6 fruit fly cellular contexts compared by ENCODE assay signal in genomic region chr3L:20730323-20731238, dm6.
A peak's percentile ranks its signal among the peaks of the same experiment; 100 is the strongest.
TF ChIP-seq lines count a peak whose summit lies in the region.

CG13252 (plus strand) TSS chr3L:20730591.

- TF ChIP-seq CTCF in whole organism, embryonic (GFP tag; optimal IDR thresholded peaks at IDR 0.05; lab: Kevin White, UChicago), result no peak

TF ChIP-seq in whole organism, 6 proteins besides CTCF, POLR2A, EP300 and RAD21:
- TF ChIP-seq CG8478 (optimal IDR thresholded peaks at IDR 0.05; lab: Kevin White, UChicago) (no peak), psq (optimal IDR thresholded peaks at IDR 0.05; lab: Kevin White, UChicago) (no peak), usp (GFP tag; optimal IDR thresholded peaks at IDR 0.05; lab: Kevin White, UChicago) (no peak), Dll (optimal IDR thresholded peaks at IDR 0.05; lab: Kevin White, UChicago) (peak; percentile 84), EcR (GFP tag; optimal IDR thresholded peaks at IDR 0.05; lab: Kevin White, UChicago) (no peak)

TF ChIP-seq in whole organism, adult, 20 proteins besides CTCF, POLR2A, EP300 and RAD21:
- TF ChIP-seq tj (GFP tag; optimal IDR thresholded peaks at IDR 0.05; lab: Kevin White, UChicago) (peak; percentile 32), CG12768 (GFP tag; optimal IDR thresholded peaks at IDR 0.05; lab: Kevin White, UChicago) (peak; percentile 48), Mnt (GFP tag; optimal IDR thresholded peaks at IDR 0.05; lab: Kevin White, UChicago) (peak; percentile 27), cic (GFP tag; optimal IDR thresholded peaks at IDR 0.05; lab: Kevin White, UChicago) (no peak), Crg-1 (GFP tag; optimal IDR thresholded peaks at IDR 0.05; lab: Kevin White, UChicago) (no peak), CG14711 (tag; optimal IDR thresholded peaks at IDR 0.05; lab: Kevin White, UChicago) (no peak), toe (GFP tag; optimal IDR thresholded peaks at IDR 0.05; lab: Kevin White, UChicago) (peak; percentile 27), CG1620 (GFP tag; optimal IDR thresholded peaks at IDR 0.05; lab: Kevin White, UChicago) (no peak), kay (GFP tag; lab: Kevin White, UChicago; ENCODE audit: borderline replicate concordance) (peak; percentile 48), CG33017 (tag; optimal IDR thresholded peaks at IDR 0.05; lab: Kevin White, UChicago) (peak; percentile 4), bab1 (GFP tag; optimal IDR thresholded peaks at IDR 0.05; lab: Kevin White, UChicago) (peak; percentile 1), Hr96 (GFP tag; optimal IDR thresholded peaks at IDR 0.05; lab: Kevin White, UChicago) (no peak), CG5204 (GFP tag; optimal IDR thresholded peaks at IDR 0.05; lab: Kevin White, UChicago) (no peak), ovo (GFP tag; optimal IDR thresholded peaks at IDR 0.05; lab: Kevin White, UChicago) (no peak)
TF ChIP-seq in whole organism, adult: peak in this region for 7.

TF ChIP-seq in whole organism, embryonic, 481 proteins besides CTCF, POLR2A, EP300 and RAD21 (continues in another document):
- TF ChIP-seq B-H2 (GFP tag; optimal IDR thresholded peaks at IDR 0.05; lab: Kevin White, UChicago) (no peak), CG9817 (tag; optimal IDR thresholded peaks at IDR 0.05; lab: Kevin White, UChicago) (peak; percentile 4), fd3F (GFP tag; optimal IDR thresholded peaks at IDR 0.05; lab: Kevin White, UChicago) (peak; percentile 36), CG3407 (GFP tag; optimal IDR thresholded peaks at IDR 0.05; lab: Kevin White, UChicago) (no peak), gce (GFP tag; IDR thresholded peaks at IDR 0.05; lab: Robert Waterston, UW) (no peak), Med (GFP tag; lab: Kevin White, UChicago) (peak; percentile 85), lab (GFP tag; optimal IDR thresholded peaks at IDR 0.05; lab: Kevin White, UChicago) (peak; percentile 47), CG8281 (tag; optimal IDR thresholded peaks at IDR 0.05; lab: Kevin White, UChicago) (peak; percentile 8), BEAF-32 (GFP tag; optimal IDR thresholded peaks at IDR 0.05; lab: Kevin White, UChicago) (no peak), CG2199 (GFP tag; IDR thresholded peaks at IDR 0.05; lab: Robert Waterston, UW) (0 out of 3 replicates have a peak, but pooled peaks have one; percentile 8), sob (GFP tag; IDR thresholded peaks at IDR 0.05; lab: Robert Waterston, UW) (peak; percentile 20; the same call in 1 of the 2 replicates), Hmr (GFP tag; optimal IDR thresholded peaks at IDR 0.05; lab: Kevin White, UChicago) (peak; percentile 27), CG6272 (GFP tag; IDR thresholded peaks at IDR 0.05; lab: Robert Waterston, UW) (no peak), HHEX (GFP tag; optimal IDR thresholded peaks at IDR 0.05; lab: Kevin White, UChicago) (peak; percentile 18), Lpt (GFP tag; optimal IDR thresholded peaks at IDR 0.05; lab: Kevin White, UChicago) (no peak), CG10431 (GFP tag; optimal IDR thresholded peaks at IDR 0.05; lab: Kevin White, UChicago) (peak; percentile 13), CkIIα-i1 (GFP tag; IDR thresholded peaks at IDR 0.05; lab: Robert Waterston, UW) (no peak), CG18262 (tag; optimal IDR thresholded peaks at IDR 0.05; lab: Kevin White, UChicago) (no peak), CG12104 (GFP tag; optimal IDR thresholded peaks at IDR 0.05; lab: Kevin White, UChicago) (peak; percentile 44)

TF ChIP-seq in whole organism, prepupa, 60 proteins besides CTCF, POLR2A, EP300 and RAD21 (continues in another document):
- no peak for TF ChIP-seq Eip93F (GFP tag; optimal IDR thresholded peaks at IDR 0.05; lab: Kevin White, UChicago)
- TF ChIP-seq CG7368 (GFP tag; optimal IDR thresholded peaks at IDR 0.05; lab: Kevin White, UChicago), result no peak
- TF ChIP-seq CG4318 (GFP tag; optimal IDR thresholded peaks at IDR 0.05; lab: Kevin White, UChicago), result no peak
- peak; percentile 13 for TF ChIP-seq CG34406 (GFP tag; optimal IDR thresholded peaks at IDR 0.05; lab: Kevin White, UChicago)
- TF ChIP-seq Hr39 (GFP tag; optimal IDR thresholded peaks at IDR 0.05; lab: Kevin White, UChicago), result no peak
- peak; percentile 35 for TF ChIP-seq CG8632 (GFP tag; optimal IDR thresholded peaks at IDR 0.05; lab: Kevin White, UChicago)
- peak; percentile 36; the same call in 1 of the 3 replicates for TF ChIP-seq CG8119 (GFP tag; IDR thresholded peaks at IDR 0.05; lab: Robert Waterston, UW)
- TF ChIP-seq CG31627 (GFP tag; optimal IDR thresholded peaks at IDR 0.05; lab: Kevin White, UChicago), result no peak
- peak; percentile 60 for TF ChIP-seq vri (GFP tag; optimal IDR thresholded peaks at IDR 0.05; lab: Kevin White, UChicago)
- TF ChIP-seq Blimp-1 (GFP tag; optimal IDR thresholded peaks at IDR 0.05; lab: Kevin White, UChicago), result no peak
- peak; percentile 41 for TF ChIP-seq CG3919 (GFP tag; optimal IDR thresholded peaks at IDR 0.05; lab: Kevin White, UChicago)
- no peak for TF ChIP-seq achi (GFP tag; optimal IDR thresholded peaks at IDR 0.05; lab: Kevin White, UChicago)
- no peak for TF ChIP-seq Gug (GFP tag; IDR thresholded peaks at IDR 0.05; lab: Robert Waterston, UW)
- no peak for TF ChIP-seq spab (GFP tag; optimal IDR thresholded peaks at IDR 0.05; lab: Kevin White, UChicago)
- TF ChIP-seq CG16779 (tag; optimal IDR thresholded peaks at IDR 0.05; lab: Kevin White, UChicago), result peak; percentile 17
- TF ChIP-seq Hr38 (GFP tag; optimal IDR thresholded peaks at IDR 0.05; lab: Kevin White, UChicago), result no peak
- peak; percentile 89 for TF ChIP-seq fkh (GFP tag; optimal IDR thresholded peaks at IDR 0.05; lab: Kevin White, UChicago)
- peak; percentile 44; the same call in 1 of the 2 replicates for TF ChIP-seq CG15336 (GFP tag; IDR thresholded peaks at IDR 0.05; lab: Robert Waterston, UW)
- no peak for TF ChIP-seq OdsH (GFP tag; optimal IDR thresholded peaks at IDR 0.05; lab: Kevin White, UChicago)

TF ChIP-seq in whole organism, pupa, 21 proteins besides CTCF, POLR2A, EP300 and RAD21:
- TF ChIP-seq CG8301 (tag; optimal IDR thresholded peaks at IDR 0.05; lab: Kevin White, UChicago) (peak; percentile 3), CG10348 (GFP tag; IDR thresholded peaks at IDR 0.05; lab: Robert Waterston, UW) (no peak), gl (tag; optimal IDR thresholded peaks at IDR 0.05; lab: Kevin White, UChicago) (peak; percentile 24), CG32121 (GFP tag; IDR thresholded peaks at IDR 0.05; lab: Robert Waterston, UW) (peak; percentile 72), Pif1A (GFP tag; optimal IDR thresholded peaks at IDR 0.05; lab: Kevin White, UChicago) (no peak), CG4496 (GFP tag; IDR thresholded peaks at IDR 0.05; lab: Robert Waterston, UW) (peak; percentile 54; the same call in 2 of the 3 replicates), CG15710 (tag; optimal IDR thresholded peaks at IDR 0.05; lab: Kevin White, UChicago) (no peak), CG14655 (GFP tag; optimal IDR thresholded peaks at IDR 0.05; lab: Kevin White, UChicago) (no peak), CG12605 (GFP tag; IDR thresholded peaks at IDR 0.05; lab: Robert Waterston, UW) (peak; percentile 50; the same call in 1 of the 2 replicates), Ets98B (GFP tag; IDR thresholded peaks at IDR 0.05; lab: Robert Waterston, UW) (peak; percentile 60), CG34367 (tag; optimal IDR thresholded peaks at IDR 0.05; lab: Kevin White, UChicago) (no peak), CG13204 (GFP tag; optimal IDR thresholded peaks at IDR 0.05; lab: Kevin White, UChicago) (no peak), EcR (GFP tag; optimal IDR thresholded peaks at IDR 0.05; lab: Kevin White, UChicago) (no peak), CG17806 (tag; optimal IDR thresholded peaks at IDR 0.05; lab: Kevin White, UChicago) (no peak), fd96Ca (GFP tag; IDR thresholded peaks at IDR 0.05; lab: Robert Waterston, UW) (peak; percentile 35; the same call in 1 of the 3 replicates), CG8159 (tag; optimal IDR thresholded peaks at IDR 0.05; lab: Kevin White, UChicago) (peak; percentile 9), D1 (tag; optimal IDR thresholded peaks at IDR 0.05; lab: Kevin White, UChicago) (no peak), Pif1B (GFP tag; optimal IDR thresholded peaks at IDR 0.05; lab: Kevin White, UChicago) (no peak), CG9948 (tag; optimal IDR thresholded peaks at IDR 0.05; lab: Kevin White, UChicago) (no peak), rn (GFP tag; IDR thresholded peaks at IDR 0.05; lab: Robert Waterston, UW) (no peak), Snoo (tag; optimal IDR thresholded peaks at IDR 0.05; lab: Kevin White, UChicago) (peak; percentile 40)

TF ChIP-seq in whole organism, wandering third instar larva, 38 proteins besides CTCF, POLR2A, EP300 and RAD21 (continues in another document):
- TF ChIP-seq Dif (GFP tag; optimal IDR thresholded peaks at IDR 0.05; lab: Kevin White, UChicago; ENCODE audit: partially characterized antibody) (peak; percentile 64), woc (GFP tag; optimal IDR thresholded peaks at IDR 0.05; lab: Kevin White, UChicago) (peak; percentile 24), fru (GFP tag; optimal IDR thresholded peaks at IDR 0.05; lab: Kevin White, UChicago) (peak; percentile 23), CG9705 (GFP tag; optimal IDR thresholded peaks at IDR 0.05; lab: Kevin White, UChicago) (no peak), Mio (GFP tag; optimal IDR thresholded peaks at IDR 0.05; lab: Kevin White, UChicago) (no peak), br (GFP tag; optimal IDR thresholded peaks at IDR 0.05; lab: Kevin White, UChicago) (no peak), OdsH (GFP tag; optimal IDR thresholded peaks at IDR 0.05; lab: Kevin White, UChicago) (no peak), usp (GFP tag; optimal IDR thresholded peaks at IDR 0.05; lab: Kevin White, UChicago) (no peak), Jra (GFP tag; optimal IDR thresholded peaks at IDR 0.05; lab: Kevin White, UChicago) (no peak), sage (GFP tag; optimal IDR thresholded peaks at IDR 0.05; lab: Kevin White, UChicago) (peak; percentile 71), Dfd (GFP tag; optimal IDR thresholded peaks at IDR 0.05; lab: Kevin White, UChicago) (no peak), pan (optimal IDR thresholded peaks at IDR 0.05; lab: Kevin White, UChicago) (no peak), ey (GFP tag; optimal IDR thresholded peaks at IDR 0.05; lab: Kevin White, UChicago) (no peak), psq (GFP tag; optimal IDR thresholded peaks at IDR 0.05; lab: Kevin White, UChicago) (no peak), brk (GFP tag; optimal IDR thresholded peaks at IDR 0.05; lab: Kevin White, UChicago) (peak; percentile 69), dl (GFP tag; optimal IDR thresholded peaks at IDR 0.05; lab: Kevin White, UChicago; ENCODE audit: insufficient read depth in 1 of 2, partially characterized antibody in 2 of 2) (peak; percentile 9 to 61), CG32264 (GFP tag; optimal IDR thresholded peaks at IDR 0.05; lab: Kevin White, UChicago) (no peak), h (GFP tag; optimal IDR thresholded peaks at IDR 0.05; lab: Kevin White, UChicago) (no peak), HLH106 (tag; optimal IDR thresholded peaks at IDR 0.05; lab: Kevin White, UChicago) (no peak), Abd-B (GFP tag; optimal IDR thresholded peaks at IDR 0.05; lab: Kevin White, UChicago) (no peak), lola (GFP tag; optimal IDR thresholded peaks at IDR 0.05; lab: Kevin White, UChicago) (no peak), Vsx2 (GFP tag; optimal IDR thresholded peaks at IDR 0.05; lab: Kevin White, UChicago; ENCODE audit: partially characterized antibody) (peak; percentile 16), CrebA (GFP tag; optimal IDR thresholded peaks at IDR 0.05; lab: Kevin White, UChicago; ENCODE audit: borderline replicate concordance) (peak; percentile 71), Sp1 (GFP tag; optimal IDR thresholded peaks at IDR 0.05; lab: Kevin White, UChicago) (peak; percentile 8)
